Fruit fly (Drosophila melanogaster) S2 (cell line): ENCODE results near the gene CG11085.

Experiments
- CG8478 ChIP-seq: fragments of >200 bp; optimal IDR thresholded peaks from 2 replicates; lab custom pipeline; 2018
- CTCF ChIP-seq, 2 experiments: fragments of >200 bp; optimal IDR thresholded peaks; 2 replicates each; lab custom pipeline; 2018

The CG11085 gene

dm6 chrX:12660030-12660630, 44.0 kb downstream of the CG11085 start:
- TF ChIP-seq CTCF (optimal IDR thresholded peaks at IDR 0.05; lab: Kevin White, UChicago) (no peak), CG8478 (lab: Kevin White, UChicago) (no peak)

dm6 chrX:12661435-12661949, 45.4 kb downstream of the CG11085 start:
- TF ChIP-seq CTCF (optimal IDR thresholded peaks at IDR 0.05; lab: Kevin White, UChicago) (no peak), CG8478 (lab: Kevin White, UChicago) (no peak)

- no peak for TF ChIP-seq CG8478 (lab: Kevin White, UChicago)
- TF ChIP-seq CTCF (optimal IDR thresholded peaks at IDR 0.05; lab: Kevin White, UChicago) = no peak
Measured at dm6 chrX:12662679-12663463, 46.8 kb downstream of the CG11085 start.

dm6 chrX:12663464-12663938, 47.4 kb downstream of the CG11085 start:
- TF ChIP-seq CTCF (optimal IDR thresholded peaks at IDR 0.05; lab: Kevin White, UChicago) = no peak
- no peak for TF ChIP-seq CG8478 (lab: Kevin White, UChicago)

dm6 chrX:12664117-12664783, 48.1 kb downstream of the CG11085 start:
- no peak for TF ChIP-seq CTCF (optimal IDR thresholded peaks at IDR 0.05; lab: Kevin White, UChicago)
- TF ChIP-seq CG8478 (lab: Kevin White, UChicago) = no peak

- TF ChIP-seq CTCF (optimal IDR thresholded peaks at IDR 0.05; lab: Kevin White, UChicago) (no peak), CG8478 (lab: Kevin White, UChicago) (peak; percentile 81)
Measured at dm6 chrX:12665112-12665795, 49.1 kb downstream of the CG11085 start.

dm6 chrX:12665796-12666338, 49.8 kb downstream of the CG11085 start:
- TF ChIP-seq CTCF (optimal IDR thresholded peaks at IDR 0.05; lab: Kevin White, UChicago) (no peak), CG8478 (lab: Kevin White, UChicago) (no peak)

dm6 chrX:12666471-12666884, 50.4 kb downstream of the CG11085 start:
- TF ChIP-seq CTCF (optimal IDR thresholded peaks at IDR 0.05; lab: Kevin White, UChicago) (no peak), CG8478 (lab: Kevin White, UChicago) (no peak)

- no peak for TF ChIP-seq CG8478 (lab: Kevin White, UChicago)
- TF ChIP-seq CTCF (optimal IDR thresholded peaks at IDR 0.05; lab: Kevin White, UChicago) = no peak
Measured at dm6 chrX:12667008-12667407, 50.9 kb downstream of the CG11085 start.

dm6 chrX:12667600-12668250, 51.6 kb downstream of the CG11085 start:
- TF ChIP-seq CG8478 (lab: Kevin White, UChicago) (no peak), CTCF (optimal IDR thresholded peaks at IDR 0.05; lab: Kevin White, UChicago) (no peak)

dm6 chrX:12668723-12669122, 52.6 kb downstream of the CG11085 start:
- TF ChIP-seq CTCF (optimal IDR thresholded peaks at IDR 0.05; lab: Kevin White, UChicago) (no peak), CG8478 (lab: Kevin White, UChicago) (no peak)

- TF ChIP-seq CG8478 (lab: Kevin White, UChicago) (no peak), CTCF (optimal IDR thresholded peaks at IDR 0.05; lab: Kevin White, UChicago) (no peak)
Measured at dm6 chrX:12669659-12670488, 53.8 kb downstream of the CG11085 start.
